Worm (Caenorhabditis elegans) whole organism, young adult: ENCODE measurements around the gene cnnm-1.

Source experiments
- C06A6.2 ChIP-seq: fragments of 200-800 bp; sonication (Bioruptor generic); conservative IDR thresholded peaks from 2 replicates; pipeline ENCODE4 v1.3.6; 2022; ENCODE audit warnings: missing genetic modification characterization, missing compliant biosample characterization
- D2030.7 ChIP-seq: fragments of 200-800 bp; sonication (Bioruptor generic); IDR thresholded peaks from 2 replicates; pipeline ENCODE4 v1.3.6; 2022; ENCODE audit warnings: missing genetic modification reagents, missing genetic modification characterization, missing compliant biosample characterization
- F23B12.7 ChIP-seq: sonication (generic microtip); optimal IDR thresholded peaks from 2 replicates; lab custom pipeline; 2017; ENCODE audit warnings: missing genetic modification characterization, mild to moderate bottlenecking, missing compliant biosample characterization, antibody characterized with exemption, moderate library complexity; ENCODE audit not compliant: insufficient read depth
- F55B11.4 ChIP-seq: sonication (generic microtip); optimal IDR thresholded peaks from 2 replicates; lab custom pipeline; 2016; ENCODE audit warnings: missing compliant biosample characterization, missing genetic modification characterization, borderline replicate concordance; ENCODE audit not compliant: insufficient read depth
- K12H6.12 ChIP-seq: fragments of 200-800 bp; sonication (Bioruptor generic); optimal IDR thresholded peaks from 2 replicates; lab custom pipeline; 2018; ENCODE audit warnings: mild to moderate bottlenecking, missing genetic modification characterization, missing compliant biosample characterization
- Y53G8AR.9 ChIP-seq: fragments of 200-800 bp; sonication (Bioruptor generic); conservative IDR thresholded peaks from 2 replicates; pipeline ENCODE4 v1.3.6; 2022; ENCODE audit warnings: missing genetic modification reagents, missing genetic modification characterization, missing compliant biosample characterization
- Y56A3A.18 ChIP-seq: fragments of 200-800 bp; sonication (Bioruptor generic); IDR thresholded peaks from 2 replicates; pipeline ENCODE4 v1.3.6; 2022; ENCODE audit warnings: missing genetic modification reagents, missing genetic modification characterization, missing compliant biosample characterization
- Y67H2A.10 ChIP-seq: fragments of 200-800 bp; sonication (Bioruptor generic); conservative IDR thresholded peaks from 2 replicates; pipeline ENCODE4 v1.3.6; 2022; ENCODE audit warnings: missing genetic modification reagents, missing genetic modification characterization, missing compliant biosample characterization
- akir-1 ChIP-seq: fragments of 200-800 bp; sonication (Bioruptor generic); optimal IDR thresholded peaks from 2 replicates; lab custom pipeline; 2018; ENCODE audit warnings: mild to moderate bottlenecking, missing genetic modification characterization, moderate library complexity, missing compliant biosample characterization
- ceh-40 ChIP-seq: fragments of 200-800 bp; sonication (Bioruptor generic); IDR thresholded peaks from 2 replicates; pipeline ENCODE4 v1.3.6; 2022; ENCODE audit warnings: missing genetic modification characterization, missing compliant biosample characterization
- ceh-58 ChIP-seq: fragments of 200-800 bp; sonication (Bioruptor generic); IDR thresholded peaks from 2 replicates; pipeline ENCODE4 v1.3.6; 2022; ENCODE audit warnings: missing genetic modification characterization, missing compliant biosample characterization
- ceh-91 ChIP-seq: fragments of 200-800 bp; sonication (Bioruptor generic); IDR thresholded peaks from 2 replicates; pipeline ENCODE4 v1.3.6; 2022; ENCODE audit warnings: missing genetic modification reagents, missing genetic modification characterization, missing compliant biosample characterization
- dox-1 ChIP-seq: fragments of 200-800 bp; sonication (Bioruptor generic); IDR thresholded peaks from 2 replicates; pipeline ENCODE4 v1.3.6; 2022; ENCODE audit warnings: missing genetic modification reagents, missing genetic modification characterization, missing compliant biosample characterization
- egl-18 ChIP-seq: fragments of 200-800 bp; sonication (Bioruptor generic); IDR thresholded peaks from 2 replicates; pipeline ENCODE4 v1.3.6; 2022; ENCODE audit warnings: missing genetic modification reagents, missing genetic modification characterization, missing compliant biosample characterization
- egrh-3 ChIP-seq: fragments of 200-800 bp; sonication (Bioruptor generic); IDR thresholded peaks from 2 replicates; pipeline ENCODE4 v1.3.6; 2022; ENCODE audit warnings: missing genetic modification reagents, missing genetic modification characterization, missing compliant biosample characterization
- ekl-4 ChIP-seq: fragments of 200-800 bp; sonication (Bioruptor generic); IDR thresholded peaks from 2 replicates; pipeline ENCODE4 v1.3.6; 2022; ENCODE audit warnings: missing genetic modification reagents, missing genetic modification characterization, missing compliant biosample characterization
- hmg-1.2 ChIP-seq: fragments of 200-800 bp; sonication (Bioruptor generic); IDR thresholded peaks from 2 replicates; pipeline ENCODE4 v1.3.6; 2022; ENCODE audit warnings: missing genetic modification reagents, missing genetic modification characterization, missing compliant biosample characterization
- hmg-20 ChIP-seq: fragments of 200-800 bp; sonication (Bioruptor generic); IDR thresholded peaks from 2 replicates; pipeline ENCODE4 v1.3.6; 2022; ENCODE audit warnings: missing genetic modification reagents, missing genetic modification characterization, missing compliant biosample characterization
- hsf-1 ChIP-seq: fragments of 200-800 bp; sonication (Bioruptor generic); IDR thresholded peaks from 2 replicates; pipeline ENCODE4 v1.3.6; 2022; ENCODE audit warnings: missing genetic modification reagents, missing genetic modification characterization, missing compliant biosample characterization
- lag-1 ChIP-seq: fragments of 200-800 bp; sonication (Bioruptor generic); IDR thresholded peaks from 2 replicates; pipeline ENCODE4 v1.3.6; 2022; ENCODE audit warnings: missing genetic modification reagents, missing genetic modification characterization, missing compliant biosample characterization
- let-607 ChIP-seq, 2 experiments: fragments of 200-800 bp in 1 of 2; sonication (Bioruptor generic) in 1 of 2; sonication (generic microtip) in 1 of 2; optimal IDR thresholded peaks; 2 replicates each; lab custom pipeline; 2016 to 2018; ENCODE audit warnings: mild to moderate bottlenecking in 2 of 2, missing compliant biosample characterization in 2 of 2, missing genetic modification characterization in 2 of 2, moderate library complexity in 2 of 2, missing genotype in 1 of 2
- lin-26 ChIP-seq: fragments of 200-800 bp; sonication (Bioruptor generic); IDR thresholded peaks from 2 replicates; pipeline ENCODE4 v1.3.6; 2022; ENCODE audit warnings: missing genetic modification reagents, missing genetic modification characterization, missing compliant biosample characterization
- lin-40 ChIP-seq: sonication (generic microtip); optimal IDR thresholded peaks from 2 replicates; lab custom pipeline; 2016; ENCODE audit warnings: missing genetic modification characterization, mild to moderate bottlenecking, missing compliant biosample characterization, missing genotype, missing genetic modification reagents
- lin-54 ChIP-seq: fragments of 200-800 bp; sonication (Bioruptor generic); optimal IDR thresholded peaks from 2 replicates; lab custom pipeline; 2018; ENCODE audit warnings: mild to moderate bottlenecking, missing genetic modification characterization, missing compliant biosample characterization
- mcd-1 ChIP-seq: fragments of 200-800 bp; sonication (Bioruptor generic); IDR thresholded peaks from 2 replicates; pipeline ENCODE4 v1.3.6; 2022; ENCODE audit warnings: missing genetic modification reagents, missing genetic modification characterization, missing compliant biosample characterization
- nfya-1 ChIP-seq: sonication (generic microtip); optimal IDR thresholded peaks from 2 replicates; lab custom pipeline; 2017; ENCODE audit warnings: antibody characterized with exemption, missing compliant biosample characterization, missing genetic modification characterization, borderline replicate concordance; ENCODE audit not compliant: insufficient read depth
- nhr-120 ChIP-seq: fragments of 200-800 bp; sonication (Bioruptor generic); IDR thresholded peaks from 2 replicates; pipeline ENCODE4 v1.3.6; 2022; ENCODE audit warnings: missing genetic modification characterization, missing compliant biosample characterization
- nhr-179 ChIP-seq: sonication (generic microtip); optimal IDR thresholded peaks from 2 replicates; lab custom pipeline; 2016; ENCODE audit warnings: mild to moderate bottlenecking, missing genetic modification characterization, missing compliant biosample characterization
- rcor-1 ChIP-seq: fragments of 200-800 bp; sonication (Bioruptor generic); IDR thresholded peaks from 2 replicates; pipeline ENCODE4 v1.3.6; 2022; ENCODE audit warnings: missing genetic modification reagents, missing genetic modification characterization, missing compliant biosample characterization
- rpc-1 ChIP-seq, 2 experiments: fragments of 150-350 bp in 1 of 2; sonication (generic microtip) in 1 of 2; optimal IDR thresholded peaks; 2 replicates each; lab custom pipeline; 2014 to 2018; ENCODE audit warnings: missing biosample characterization in 1 of 2, missing genetic modification characterization in 1 of 2, missing genetic modification reagents in 1 of 2, missing genotype in 1 of 2
- sea-2 ChIP-seq: fragments of 200-800 bp; sonication (Bioruptor generic); IDR thresholded peaks from 2 replicates; pipeline ENCODE4 v1.3.6; 2022; ENCODE audit warnings: missing genetic modification characterization, missing compliant biosample characterization
- snpc-3.4 ChIP-seq: sonication (generic microtip); optimal IDR thresholded peaks from 2 replicates; lab custom pipeline; 2017; ENCODE audit warnings: missing genetic modification characterization, mild to moderate bottlenecking, missing compliant biosample characterization, antibody characterized with exemption, moderate library complexity, missing genotype, missing genetic modification reagents
- snpc-4 ChIP-seq, 5 experiments: fragments of 150-350 bp in 1 of 5; sonication (generic microtip) in 4 of 5; optimal IDR thresholded peaks; 2 replicates each; lab custom pipeline; 2014 to 2018; ENCODE audit warnings: missing genetic modification characterization in 5 of 5, missing biosample characterization in 3 of 5, antibody characterized with exemption in 2 of 5, mild to moderate bottlenecking in 2 of 5, missing compliant biosample characterization in 2 of 5, missing genotype in 2 of 5, moderate library complexity in 2 of 5, missing genetic modification reagents in 1 of 5
- tbp1 ChIP-seq: fragments of 200-800 bp; sonication (Bioruptor generic); optimal IDR thresholded peaks from 2 replicates; lab custom pipeline; 2018; ENCODE audit warnings: mild to moderate bottlenecking, missing genetic modification characterization, missing compliant biosample characterization
- xnd-1 ChIP-seq: sonication (generic microtip); optimal IDR thresholded peaks from 2 replicates; lab custom pipeline; 2016; ENCODE audit warnings: missing genotype, missing genetic modification reagents, missing genetic modification characterization, missing compliant biosample characterization
- zfh-2 ChIP-seq: fragments of 200-800 bp; sonication (Bioruptor generic); conservative IDR thresholded peaks from 2 replicates; pipeline ENCODE4 v1.3.6; 2022; ENCODE audit warnings: missing genetic modification reagents, missing genetic modification characterization, missing compliant biosample characterization
- ztf-22 ChIP-seq: fragments of 200-800 bp; sonication (Bioruptor generic); optimal IDR thresholded peaks from 2 replicates; lab custom pipeline; 2018; ENCODE audit warnings: mild to moderate bottlenecking, missing genetic modification characterization, moderate library complexity, missing compliant biosample characterization
- ztf-26 ChIP-seq: sonication (generic microtip); optimal IDR thresholded peaks from 2 replicates; lab custom pipeline; 2017; ENCODE audit warnings: missing genetic modification characterization, missing compliant biosample characterization
- ztf-28 ChIP-seq: fragments of 200-800 bp; sonication (Bioruptor generic); IDR thresholded peaks from 2 replicates; pipeline ENCODE4 v1.3.6; 2022; ENCODE audit warnings: missing genetic modification reagents, missing genetic modification characterization, missing compliant biosample characterization
- ztf-6 ChIP-seq: fragments of 200-800 bp; sonication (Bioruptor generic); IDR thresholded peaks from 2 replicates; pipeline ENCODE4 v1.3.6; 2022; ENCODE audit warnings: missing genetic modification reagents, missing genetic modification characterization, missing compliant biosample characterization

Gene cnnm-1

DNA sequence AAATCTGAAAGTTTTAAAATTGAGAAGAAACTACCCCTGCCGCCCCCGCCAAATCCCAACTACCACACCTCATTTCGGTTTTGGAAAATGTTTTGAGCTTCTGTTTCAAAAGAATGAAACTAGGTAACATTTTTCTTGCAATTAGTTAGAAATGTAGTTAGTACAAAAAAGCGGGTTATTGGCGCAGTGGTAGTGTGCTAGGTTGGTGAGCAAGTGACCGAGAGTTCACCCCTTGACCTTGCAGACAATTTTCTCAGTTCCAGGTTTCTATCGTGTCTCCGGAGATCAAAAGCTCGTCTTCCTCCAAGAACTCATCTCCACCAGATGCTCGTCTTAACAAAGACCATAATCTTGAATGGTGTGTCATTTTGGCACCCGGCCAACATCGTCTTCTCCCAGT lies 17.5 kb downstream of the cnnm-1 start:
- TF ChIP-seq rpc-1 (optimal IDR thresholded peaks at IDR 0.05; lab: Kevin White, UChicago) (peak; percentile 26), rpc-1 (tag; optimal IDR thresholded peaks at IDR 0.05; lab: Kevin White, UChicago) (peak; percentile 63), ztf-26 (tag; lab: Kevin White, UChicago) (no peak), tbp1 (peak; percentile 59), nhr-120 (GFP tag; lab: Robert Waterston, UW) (no peak), snpc-4 (GFP tag; optimal IDR thresholded peaks at IDR 0.05; lab: Kevin White, UChicago) (no peak), snpc-4 (tag; optimal IDR thresholded peaks at IDR 0.05; lab: Kevin White, UChicago) (peak in 3 of 4 experiments; percentile 49 to 69 (median 67)), F23B12.7 (tag; lab: Kevin White, UChicago) (no peak)

DNA sequence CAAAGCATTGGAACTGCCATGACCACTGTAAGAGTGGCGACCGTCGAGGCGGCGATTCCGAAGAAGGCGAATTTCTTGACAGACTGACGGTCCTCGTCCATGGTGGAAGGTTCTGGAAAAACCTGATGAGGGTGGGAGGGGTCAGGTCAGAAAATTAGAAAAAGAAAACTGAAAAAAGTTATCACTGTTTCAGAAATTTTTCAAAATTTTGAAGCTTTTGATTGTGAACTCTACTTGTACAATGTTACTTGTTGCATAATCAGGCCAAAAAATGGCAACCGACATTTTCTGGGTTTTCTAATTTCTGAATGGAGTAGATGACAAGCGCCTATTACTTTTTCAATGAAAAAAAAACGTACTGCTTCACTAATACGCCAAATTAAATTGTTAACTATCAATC lies 23.0 kb downstream of the cnnm-1 start, which contains the start of gene col-138:
Gene col-138 (minus strand): TSS at position 101 of the 400 bp plus-strand sequence.
- no peak for TF ChIP-seq akir-1 (GFP tag; lab: Kevin White, UChicago)
- TF ChIP-seq Y53G8AR.9 (GFP tag; lab: Robert Waterston, UW) = no peak
- no peak for TF ChIP-seq ceh-58
- TF ChIP-seq nfya-1 (tag; lab: Kevin White, UChicago) = no peak
- TF ChIP-seq ceh-91 = no peak
- no peak for TF ChIP-seq C06A6.2 (GFP tag; lab: Robert Waterston, UW)
- no peak for TF ChIP-seq lin-54 (GFP tag; lab: Kevin White, UChicago)
- no peak for TF ChIP-seq K12H6.12 (tag; lab: Kevin White, UChicago)
- TF ChIP-seq let-607 (tag; optimal IDR thresholded peaks at IDR 0.05; lab: Kevin White, UChicago) = no peak
- TF ChIP-seq ztf-26 (tag; lab: Kevin White, UChicago) = no peak
- no peak for TF ChIP-seq hsf-1 (GFP tag; lab: Robert Waterston, UW)
- no peak for TF ChIP-seq lin-40 (tag; lab: Kevin White, UChicago)
- TF ChIP-seq Y67H2A.10 (GFP tag; lab: Robert Waterston, UW) = no peak
- no peak for TF ChIP-seq rcor-1 (GFP tag; lab: Robert Waterston, UW)
- TF ChIP-seq lin-26 (GFP tag; lab: Robert Waterston, UW) = no peak
- TF ChIP-seq lag-1 = no peak

DNA sequence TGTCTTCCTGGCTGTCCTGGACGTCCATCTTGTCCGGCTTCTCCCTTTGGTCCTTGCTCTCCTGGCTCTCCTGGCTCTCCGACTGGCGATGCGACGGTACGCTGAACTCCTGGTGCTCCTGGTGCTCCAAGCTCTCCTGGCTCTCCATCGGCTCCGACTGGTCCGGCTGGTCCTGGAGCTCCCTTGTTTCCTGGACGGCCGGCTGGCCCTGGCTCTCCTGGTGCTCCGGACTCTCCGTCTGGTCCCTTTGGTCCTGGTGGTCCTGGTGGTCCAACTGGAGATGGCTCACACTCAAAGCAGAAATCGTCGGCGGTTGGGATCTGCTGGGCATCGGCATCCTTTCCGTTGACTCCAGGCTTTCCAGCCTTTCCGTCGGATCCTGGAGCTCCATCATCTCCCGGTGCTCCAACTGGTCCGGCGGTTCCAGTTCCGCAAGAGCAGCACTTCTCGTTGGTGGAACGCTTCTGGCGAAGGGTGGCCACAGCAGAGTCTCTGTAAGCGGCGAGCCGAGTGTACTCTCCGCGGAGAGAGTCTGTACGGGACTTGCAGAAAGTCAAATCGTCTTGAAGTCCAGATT lies 23.5 kb downstream of the cnnm-1 start:
- TF ChIP-seq ztf-22 (GFP tag; lab: Kevin White, UChicago) (no peak), mcd-1 (GFP tag; lab: Robert Waterston, UW) (no peak), zfh-2 (GFP tag; lab: Robert Waterston, UW) (peak; percentile 91), xnd-1 (tag; lab: Kevin White, UChicago) (no peak), ztf-6 (GFP tag; lab: Robert Waterston, UW) (no peak), sea-2 (GFP tag; lab: Robert Waterston, UW) (no peak), dox-1 (no peak), egl-18 (GFP tag; lab: Robert Waterston, UW) (no peak), F55B11.4 (tag; lab: Kevin White, UChicago) (no peak), Y67H2A.10 (GFP tag; lab: Robert Waterston, UW) (no peak), lag-1 (no peak), snpc-3.4 (no peak), ceh-40 (GFP tag; lab: Robert Waterston, UW) (no peak), D2030.7 (no peak), ekl-4 (GFP tag; lab: Robert Waterston, UW) (no peak), nhr-179 (peak; percentile 39), Y56A3A.18 (GFP tag; lab: Robert Waterston, UW) (no peak), egrh-3 (GFP tag; lab: Robert Waterston, UW) (peak; percentile 96), let-607 (tag; optimal IDR thresholded peaks at IDR 0.05; lab: Kevin White, UChicago) (no peak), C06A6.2 (GFP tag; lab: Robert Waterston, UW) (no peak), hmg-1.2 (no peak), ztf-28 (GFP tag; lab: Robert Waterston, UW) (no peak), hmg-20 (no peak)
- TF ChIP-seq, all 124 proteins: peak for 3
